Worm (Caenorhabditis elegans) whole organism, L3 larva: ENCODE results near the gene fbxa-153.
A peak's percentile ranks its signal among the peaks of the same experiment; 100 is the strongest.
"Not testable (repeated sequence)": the region's sequence is repeated elsewhere in the genome, so short reads cannot be mapped to it uniquely, and the experiment has no call there.

ENCODE experiments used
- R02D3.7 ChIP-seq: fragments of 150-350 bp; optimal IDR thresholded peaks from 2 replicates; lab custom pipeline; 2014; ENCODE audit warnings: missing biosample characterization, missing genetic modification characterization
- ZK546.5 ChIP-seq: sonication (generic microtip); optimal IDR thresholded peaks from 2 replicates; lab custom pipeline; 2017; ENCODE audit warnings: missing biosample characterization, missing genetic modification characterization
- aly-2 ChIP-seq: fragments of 150-350 bp; optimal IDR thresholded peaks from 2 replicates; lab custom pipeline; 2014; ENCODE audit warnings: missing biosample characterization, missing genetic modification characterization
- ama-1 ChIP-seq: fragments of 150-350 bp; optimal IDR thresholded peaks from 2 replicates; lab custom pipeline; 2018
- ceh-16 ChIP-seq: sonication (generic microtip); optimal IDR thresholded peaks from 2 replicates; lab custom pipeline; 2017; ENCODE audit warnings: missing biosample characterization, missing genetic modification characterization
- ceh-28 ChIP-seq: fragments of 150-350 bp; optimal IDR thresholded peaks from 2 replicates; lab custom pipeline; 2014; ENCODE audit warnings: missing biosample characterization, missing genetic modification reagents, missing genetic modification characterization
- ceh-82 ChIP-seq: fragments of 150-350 bp; optimal IDR thresholded peaks from 2 replicates; lab custom pipeline; 2014; ENCODE audit warnings: missing biosample characterization, missing genetic modification characterization
- ceh-9 ChIP-seq: sonication (generic microtip); optimal IDR thresholded peaks from 2 replicates; lab custom pipeline; 2018; ENCODE audit warnings: missing biosample characterization, missing genetic modification characterization
- daf-12 ChIP-seq: fragments of 150-350 bp; optimal IDR thresholded peaks from 2 replicates; lab custom pipeline; 2014; ENCODE audit warnings: missing biosample characterization, missing genetic modification reagents, missing genetic modification characterization
- egl-27 ChIP-seq: sonication (generic microtip); optimal IDR thresholded peaks from 4 replicates; lab custom pipeline; 2017; ENCODE audit warnings: missing biosample characterization, missing genetic modification reagents, missing genetic modification characterization
- elt-2 ChIP-seq: sonication (generic microtip); optimal IDR thresholded peaks from 2 replicates; lab custom pipeline; 2016; ENCODE audit warnings: missing genetic modification reagents, mild to moderate bottlenecking, missing genetic modification characterization, missing compliant biosample characterization
- elt-3 ChIP-seq, 3 experiments: fragments of 150-350 bp in 1 of 3; sonication (generic microtip) in 2 of 3; optimal IDR thresholded peaks; 2 replicates in 2 of 3; 4 replicates in 1 of 3; lab custom pipeline; 2014 to 2017; ENCODE audit warnings: missing biosample characterization in 3 of 3, missing genetic modification characterization in 3 of 3
- eor-1 ChIP-seq, 2 experiments: fragments of 150-350 bp; optimal IDR thresholded peaks; 2 replicates each; lab custom pipeline; 2014 to 2018; ENCODE audit warnings: missing biosample characterization in 2 of 2, missing genetic modification characterization in 2 of 2
- fkh-10 ChIP-seq: sonication (generic microtip); optimal IDR thresholded peaks from 2 replicates; lab custom pipeline; 2017; ENCODE audit warnings: missing biosample characterization, missing genetic modification reagents, missing genetic modification characterization
- fkh-2 ChIP-seq: fragments of 150-350 bp; optimal IDR thresholded peaks from 2 replicates; lab custom pipeline; 2014; ENCODE audit warnings: missing biosample characterization, missing genetic modification reagents, missing genetic modification characterization
- fos-1 ChIP-seq: fragments of 150-350 bp; optimal IDR thresholded peaks from 2 replicates; lab custom pipeline; 2014; ENCODE audit warnings: missing biosample characterization, missing genetic modification characterization
- hmg-11 ChIP-seq: sonication (generic microtip); optimal IDR thresholded peaks from 2 replicates; lab custom pipeline; 2016; ENCODE audit warnings: missing genetic modification characterization, missing compliant biosample characterization
- jun-1 ChIP-seq: fragments of 150-350 bp; optimal IDR thresholded peaks from 2 replicates; lab custom pipeline; 2014; ENCODE audit warnings: missing biosample characterization, missing genetic modification reagents, missing genetic modification characterization
- lin-15B ChIP-seq: fragments of 150-350 bp; optimal IDR thresholded peaks from 2 replicates; lab custom pipeline; 2014; ENCODE audit warnings: missing biosample characterization, missing genetic modification characterization
- lin-39 ChIP-seq: fragments of 150-350 bp; optimal IDR thresholded peaks from 2 replicates; lab custom pipeline; 2018; ENCODE audit warnings: missing biosample characterization, missing genetic modification reagents, missing genetic modification characterization
- lsy-12 ChIP-seq: sonication (generic microtip); optimal IDR thresholded peaks from 2 replicates; lab custom pipeline; 2016; ENCODE audit warnings: mild to moderate bottlenecking, missing genetic modification characterization, missing compliant biosample characterization
- mdl-1 ChIP-seq: fragments of 150-350 bp; optimal IDR thresholded peaks from 2 replicates; lab custom pipeline; 2014; ENCODE audit warnings: missing biosample characterization, missing genetic modification characterization
- mml-1 ChIP-seq: fragments of 150-350 bp; sonication (generic microtip); optimal IDR thresholded peaks from 3 replicates; lab custom pipeline; 2014; ENCODE audit warnings: missing biosample characterization, missing genetic modification characterization
- nfya-1 ChIP-seq: sonication (generic microtip); optimal IDR thresholded peaks from 2 replicates; lab custom pipeline; 2017; ENCODE audit warnings: missing genetic modification characterization, mild to moderate bottlenecking, missing compliant biosample characterization, antibody characterized with exemption, moderate library complexity; ENCODE audit not compliant: insufficient read depth
- nhr-11 ChIP-seq: fragments of 150-350 bp; optimal IDR thresholded peaks from 2 replicates; lab custom pipeline; 2014; ENCODE audit warnings: missing biosample characterization, missing genetic modification characterization
- nhr-12 ChIP-seq: fragments of 150-350 bp; optimal IDR thresholded peaks from 2 replicates; lab custom pipeline; 2014; ENCODE audit warnings: missing biosample characterization, missing genetic modification characterization
- nhr-25 ChIP-seq: sonication (generic microtip); optimal IDR thresholded peaks from 2 replicates; lab custom pipeline; 2017; ENCODE audit warnings: missing biosample characterization, missing genetic modification characterization
- nhr-28 ChIP-seq: fragments of 150-350 bp; optimal IDR thresholded peaks from 2 replicates; lab custom pipeline; 2014; ENCODE audit warnings: missing biosample characterization, missing genetic modification characterization
- nhr-43 ChIP-seq: sonication (generic microtip); optimal IDR thresholded peaks from 2 replicates; lab custom pipeline; 2016; ENCODE audit warnings: mild to moderate bottlenecking, missing genetic modification characterization, missing compliant biosample characterization; ENCODE audit not compliant: poor library complexity, severe bottlenecking
- nhr-67 ChIP-seq: fragments of 150-350 bp; optimal IDR thresholded peaks from 2 replicates; lab custom pipeline; 2014; ENCODE audit warnings: missing biosample characterization, missing genetic modification characterization
- nhr-76 ChIP-seq: fragments of 150-350 bp; sonication (generic microtip); optimal IDR thresholded peaks from 5 replicates; lab custom pipeline; 2014; ENCODE audit warnings: missing biosample characterization, missing genetic modification characterization
- pha-4 ChIP-seq: fragments of 150-350 bp; optimal IDR thresholded peaks from 2 replicates; lab custom pipeline; 2014; ENCODE audit warnings: missing biosample characterization, missing genetic modification reagents, missing genetic modification characterization
- pqm-1 ChIP-seq: fragments of 150-350 bp; optimal IDR thresholded peaks from 2 replicates; lab custom pipeline; 2017; ENCODE audit warnings: missing biosample characterization, missing genetic modification characterization, inconsistent platforms
- sea-2 ChIP-seq: fragments of 150-350 bp; sonication (generic microtip); optimal IDR thresholded peaks from 4 replicates; lab custom pipeline; 2014; ENCODE audit warnings: missing biosample characterization, missing genetic modification reagents, missing genetic modification characterization
- skn-1 ChIP-seq: fragments of 150-350 bp; optimal IDR thresholded peaks from 2 replicates; lab custom pipeline; 2014; ENCODE audit warnings: missing biosample characterization, missing genetic modification characterization
- snpc-4 ChIP-seq: fragments of 150-350 bp; optimal IDR thresholded peaks from 2 replicates; lab custom pipeline; 2014; ENCODE audit warnings: missing biosample characterization, missing genetic modification characterization
- unc-39 ChIP-seq: sonication (generic microtip); optimal IDR thresholded peaks from 4 replicates; lab custom pipeline; 2017; ENCODE audit warnings: missing biosample characterization, missing genetic modification characterization
- unc-62 ChIP-seq: fragments of 150-350 bp; sonication (generic microtip); optimal IDR thresholded peaks from 4 replicates; lab custom pipeline; 2014; ENCODE audit warnings: missing biosample characterization, missing genetic modification reagents, missing genetic modification characterization
- zag-1 ChIP-seq: fragments of 150-350 bp; optimal IDR thresholded peaks from 2 replicates; lab custom pipeline; 2014; ENCODE audit warnings: missing biosample characterization, missing genetic modification characterization
- ztf-11 ChIP-seq: fragments of 150-350 bp; optimal IDR thresholded peaks from 2 replicates; lab custom pipeline; 2014; ENCODE audit warnings: missing biosample characterization, missing genetic modification characterization
- ztf-4 ChIP-seq: fragments of 150-350 bp; optimal IDR thresholded peaks from 2 replicates; lab custom pipeline; 2014; ENCODE audit warnings: missing biosample characterization, missing genetic modification characterization

Gene fbxa-153

ce11 chrV:15602253-15602652 is 7.9 kb downstream of the fbxa-153 start, which contains the start of gene fbxa-152:
Gene fbxa-152 (minus strand): TSS chrV:15602353.
- no peak for TF ChIP-seq nhr-28 (tag; lab: Kevin White, UChicago)
- no peak for TF ChIP-seq zag-1
- no peak for TF ChIP-seq ztf-4 (tag; lab: Kevin White, UChicago)
- no peak for TF ChIP-seq ZK546.5
- TF ChIP-seq ztf-11: no peak
- TF ChIP-seq pha-4 (tag; lab: Kevin White, UChicago): no peak
- no peak for TF ChIP-seq mdl-1
- TF ChIP-seq elt-2 (tag; lab: Kevin White, UChicago): no peak
- no peak for TF ChIP-seq sea-2
- TF ChIP-seq lin-39 (tag; lab: Kevin White, UChicago): no peak
- TF ChIP-seq ceh-82: no peak
- no peak for TF ChIP-seq daf-12
- TF ChIP-seq unc-39 (tag; lab: Kevin White, UChicago): no peak
- TF ChIP-seq eor-1 (tag; optimal IDR thresholded peaks at IDR 0.05; lab: Kevin White, UChicago): no peak
- TF ChIP-seq fkh-10: no peak

ce11 chrV:15599762-15600161 is 10.4 kb downstream of the fbxa-153 start, which contains the start of gene B0391.14:
Gene B0391.14 (minus strand): TSS chrV:15599862.
- not testable (repeated sequence) for TF ChIP-seq fkh-2 (tag; lab: Kevin White, UChicago); nhr-11 (tag; lab: Kevin White, UChicago); ztf-11

ce11 chrV:15594573-15594972 is 15.6 kb downstream of the fbxa-153 start, which contains the start of gene fbxa-139:
Gene fbxa-139 (minus strand): TSS chrV:15594673.
- TF ChIP-seq hmg-11 (tag; lab: Kevin White, UChicago): no peak
- no peak for TF ChIP-seq nhr-76
- TF ChIP-seq ceh-28: no peak
- no peak for TF ChIP-seq mml-1 (tag; lab: Kevin White, UChicago)
- TF ChIP-seq ceh-9 (tag; lab: Kevin White, UChicago): no peak
- TF ChIP-seq skn-1: no peak
- TF ChIP-seq jun-1 (tag; lab: Kevin White, UChicago): no peak
- TF ChIP-seq lsy-12 (tag; lab: Kevin White, UChicago): no peak
- no peak for TF ChIP-seq ama-1 (lab: Kevin White, UChicago)
- TF ChIP-seq fkh-2 (tag; lab: Kevin White, UChicago): no peak
- TF ChIP-seq fkh-10: no peak
- no peak for TF ChIP-seq egl-27 (tag; lab: Kevin White, UChicago)
- no peak for TF ChIP-seq eor-1 (tag; optimal IDR thresholded peaks at IDR 0.05; lab: Kevin White, UChicago)
- no peak for TF ChIP-seq fos-1 (tag; lab: Kevin White, UChicago)
- no peak for TF ChIP-seq pha-4 (tag; lab: Kevin White, UChicago)
- TF ChIP-seq lin-15B: no peak
- TF ChIP-seq zag-1: no peak

ce11 chrV:15590183-15590667 is 20.0 kb downstream of the fbxa-153 start, which contains the start of gene F28F8.7:
Gene F28F8.7 (minus strand): TSS chrV:15590617.
- TF ChIP-seq elt-2 (tag; lab: Kevin White, UChicago): peak; percentile 86
- TF ChIP-seq nhr-43: peak; percentile 19
- peak; percentile 2 for TF ChIP-seq nhr-11 (tag; lab: Kevin White, UChicago)
- peak; percentile 51 for TF ChIP-seq lsy-12 (tag; lab: Kevin White, UChicago)
- TF ChIP-seq R02D3.7 (tag; lab: Kevin White, UChicago): peak; percentile 60
- peak; percentile 51 for TF ChIP-seq lin-15B
- TF ChIP-seq pqm-1: peak; percentile 25

- TF ChIP-seq nfya-1 (tag; lab: Kevin White, UChicago): peak; percentile 54
These were observed 28.7 kb downstream of the fbxa-153 start for ce11 chrV:15581440-15581839.

- TF ChIP-seq nhr-12 (tag; lab: Kevin White, UChicago) (no peak), ama-1 (lab: Kevin White, UChicago) (peak; percentile 18), fkh-10 (no peak), unc-62 (no peak), R02D3.7 (tag; lab: Kevin White, UChicago) (peak; percentile 91), nhr-28 (tag; lab: Kevin White, UChicago) (no peak), ZK546.5 (no peak), ceh-82 (no peak), ceh-28 (no peak), hmg-11 (tag; lab: Kevin White, UChicago) (peak; percentile 24), eor-1 (tag; optimal IDR thresholded peaks at IDR 0.05; lab: Kevin White, UChicago) (no peak), nhr-76 (no peak), zag-1 (no peak), lin-39 (tag; lab: Kevin White, UChicago) (peak; percentile 31), ceh-9 (tag; lab: Kevin White, UChicago) (no peak), jun-1 (tag; lab: Kevin White, UChicago) (no peak), nhr-67 (tag; lab: Kevin White, UChicago) (no peak), lsy-12 (tag; lab: Kevin White, UChicago) (no peak), ceh-16 (tag; lab: Kevin White, UChicago) (no peak), snpc-4 (tag; lab: Kevin White, UChicago) (no peak), lin-15B (peak; percentile 67), mml-1 (tag; lab: Kevin White, UChicago) (no peak), elt-3 (tag; optimal IDR thresholded peaks at IDR 0.05; lab: Kevin White, UChicago) (no peak), aly-2 (no peak), skn-1 (no peak), nhr-25 (tag; lab: Kevin White, UChicago) (no peak)
These were observed 31.8 kb downstream of the fbxa-153 start, which contains the start of gene F28F8.9 for ce11 chrV:15578386-15578785. Gene F28F8.9 (minus strand): TSS chrV:15578673.
